Fruit fly (Drosophila melanogaster): Measurements from ENCODE around the gene GlcAT-S.
A peak's percentile ranks its signal among the peaks of the same experiment; 100 is the strongest.

DNA sequence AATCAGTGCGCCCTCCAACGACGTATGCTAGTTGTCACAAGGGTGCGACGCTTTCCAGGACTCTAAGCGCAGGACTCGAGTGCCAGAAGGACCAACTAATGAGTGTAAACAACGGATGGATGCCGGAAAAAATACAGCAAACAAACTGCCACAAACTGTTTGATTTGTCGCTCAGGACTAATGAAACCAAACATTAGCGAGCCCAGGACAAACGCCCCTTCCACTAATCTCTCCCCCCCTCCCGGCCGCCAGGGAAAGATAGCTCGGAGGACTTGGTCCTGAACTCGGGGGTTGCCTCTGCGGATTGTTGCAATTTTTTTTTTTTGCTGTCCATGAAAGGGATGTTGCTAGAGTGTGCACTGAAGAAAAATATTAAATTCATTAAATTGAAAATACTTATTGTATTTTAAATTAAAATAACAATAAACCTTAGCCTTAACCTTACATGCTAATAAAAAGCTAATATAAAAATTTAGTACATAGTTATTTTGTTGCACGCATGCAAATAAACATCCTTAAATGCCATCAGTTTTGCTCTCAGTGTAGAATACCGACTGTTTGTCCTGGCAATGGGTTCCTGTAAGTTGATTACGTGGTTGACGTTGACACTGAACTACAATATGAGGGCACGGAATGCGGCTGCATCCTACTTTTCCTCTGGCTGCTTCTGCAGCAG, 21.5 kb upstream of the GlcAT-S start:
- TF ChIP-seq Elba2 (GFP tag; optimal IDR thresholded peaks at IDR 0.05) (no peak), CG11093 (GFP tag; IDR thresholded peaks at IDR 0.05) (no peak), CG16813 (GFP tag; IDR thresholded peaks at IDR 0.05; ENCODE audit: partially characterized antibody) (no peak), CG33557 (GFP tag; optimal IDR thresholded peaks at IDR 0.05) (peak; percentile 23), CG6272 (GFP tag; IDR thresholded peaks at IDR 0.05) (peak; percentile 44; the same call in 1 of the 2 replicates), Camta (GFP tag; optimal IDR thresholded peaks at IDR 0.05) (no peak), CG2875 (GFP tag; optimal IDR thresholded peaks at IDR 0.05) (peak; percentile 37), CHES-1-like (GFP tag; optimal IDR thresholded peaks at IDR 0.05) (no peak), pnt (GFP tag; optimal IDR thresholded peaks at IDR 0.05) (no peak), corto (GFP tag; optimal IDR thresholded peaks at IDR 0.05) (no peak)

All from whole organism, embryonic.